Fruit fly (Drosophila melanogaster) whole organism, embryonic: Measurements from ENCODE around the gene CG17329.

Experiments used
- Blimp-1 ChIP-seq: fragments of 200-800 bp; sonication (Bioruptor generic); optimal IDR thresholded peaks from 3 replicates; lab custom pipeline; 2018; ENCODE audit warnings: missing biosample characterization, missing genetic modification characterization, mild to moderate bottlenecking, moderate library complexity, missing genetic modification reagents
- BtbVII ChIP-seq: fragments of 200-800 bp; sonication (Bioruptor generic); optimal IDR thresholded peaks from 3 replicates; lab custom pipeline; 2017; ENCODE audit warnings: missing biosample characterization, mild to moderate bottlenecking, missing genetic modification characterization
- CG14667 ChIP-seq: fragments of 200-800 bp; sonication (Bioruptor generic); IDR thresholded peaks from 2 replicates; pipeline ENCODE4 v1.3.6; 2022; ENCODE audit warnings: missing biosample characterization, missing genetic modification characterization
- CG14710 ChIP-seq: fragments of 200-800 bp; sonication (Bioruptor generic); optimal IDR thresholded peaks from 3 replicates; lab custom pipeline; 2019; ENCODE audit warnings: missing biosample characterization, mild to moderate bottlenecking, missing genetic modification characterization, moderate library complexity
- CG15514 ChIP-seq: fragments of 200-800 bp; sonication (Bioruptor generic); optimal IDR thresholded peaks from 3 replicates; lab custom pipeline; 2017; ENCODE audit warnings: missing biosample characterization, missing genetic modification characterization, mild to moderate bottlenecking, moderate library complexity, missing genetic modification reagents
- CG15601 ChIP-seq: fragments of 200-800 bp; sonication (Bioruptor generic); optimal IDR thresholded peaks from 3 replicates; lab custom pipeline; 2019; ENCODE audit warnings: missing biosample characterization, mild to moderate bottlenecking, missing genetic modification characterization, moderate library complexity
- CG18011 ChIP-seq: fragments of 200-800 bp; sonication (Bioruptor generic); optimal IDR thresholded peaks from 2 replicates; lab custom pipeline; 2017; ENCODE audit warnings: missing biosample characterization, missing genetic modification characterization, mild to moderate bottlenecking, moderate library complexity, missing genotype
- CG18262 ChIP-seq: fragments of 200-800 bp; optimal IDR thresholded peaks from 3 replicates; lab custom pipeline; 2019; ENCODE audit warnings: missing biosample characterization, mild to moderate bottlenecking, missing genetic modification characterization, moderate library complexity
- CG2120 ChIP-seq: fragments of 200-800 bp; sonication (Bioruptor generic); optimal IDR thresholded peaks from 3 replicates; lab custom pipeline; 2016; ENCODE audit warnings: missing biosample characterization, missing genetic modification characterization
- CG2202 ChIP-seq: fragments of 200-800 bp; sonication (Bioruptor generic); optimal IDR thresholded peaks from 2 replicates; lab custom pipeline; 2018; ENCODE audit warnings: missing biosample characterization, mild to moderate bottlenecking, missing genetic modification characterization
- CG33557 ChIP-seq: fragments of 200-800 bp; sonication (Bioruptor generic); optimal IDR thresholded peaks from 2 replicates; lab custom pipeline; 2019; ENCODE audit warnings: missing biosample characterization, mild to moderate bottlenecking, missing genetic modification characterization, moderate library complexity
- CG34224 ChIP-seq: fragments of 200-800 bp; sonication (Bioruptor generic); IDR thresholded peaks from 3 replicates; pipeline ENCODE4 v1.3.6; 2022; ENCODE audit warnings: missing biosample characterization, missing genetic modification characterization; ENCODE audit not compliant: partially characterized antibody
- CG3838 ChIP-seq: fragments of 200-800 bp; sonication (Bioruptor generic); optimal IDR thresholded peaks from 3 replicates; lab custom pipeline; 2016; ENCODE audit warnings: missing biosample characterization, missing genetic modification characterization
- CG5180 ChIP-seq: fragments of 200-800 bp; sonication (Bioruptor generic); optimal IDR thresholded peaks from 3 replicates; lab custom pipeline; 2017; ENCODE audit warnings: missing biosample characterization, missing genetic modification characterization, mild to moderate bottlenecking, moderate library complexity, missing genetic modification reagents
- CG7987 ChIP-seq: fragments of 200-800 bp; sonication (Bioruptor generic); optimal IDR thresholded peaks from 2 replicates; lab custom pipeline; 2018; ENCODE audit warnings: missing biosample characterization, mild to moderate bottlenecking, missing genetic modification characterization, moderate library complexity
- CG8924 ChIP-seq: fragments of 200-800 bp; optimal IDR thresholded peaks from 3 replicates; lab custom pipeline; 2019; ENCODE audit warnings: missing biosample characterization, mild to moderate bottlenecking, missing genetic modification characterization, moderate library complexity
- CG9609 ChIP-seq: fragments of 200-800 bp; sonication (Bioruptor generic); optimal IDR thresholded peaks from 3 replicates; lab custom pipeline; 2016; ENCODE audit warnings: missing biosample characterization, missing genetic modification characterization
- CG9932 ChIP-seq: fragments of 200-800 bp; sonication (Bioruptor generic); IDR thresholded peaks from 2 replicates; pipeline ENCODE4 v1.3.6; 2022; ENCODE audit warnings: missing biosample characterization, missing genetic modification characterization
- D19B ChIP-seq: fragments of 200-800 bp; sonication (Bioruptor generic); optimal IDR thresholded peaks from 2 replicates; lab custom pipeline; 2017; ENCODE audit warnings: missing biosample characterization, mild to moderate bottlenecking, missing genetic modification characterization
- Fer1 ChIP-seq: fragments of 200-800 bp; sonication (Bioruptor generic); optimal IDR thresholded peaks from 2 replicates; lab custom pipeline; 2017; ENCODE audit warnings: missing biosample characterization, mild to moderate bottlenecking, missing genetic modification characterization
- H15 ChIP-seq: fragments of 200-800 bp; sonication (Bioruptor generic); IDR thresholded peaks from 3 replicates; pipeline ENCODE4 v1.3.6; 2022; ENCODE audit warnings: missing biosample characterization, missing genetic modification characterization
- HLHmδ ChIP-seq: fragments of 200-800 bp; sonication (Bioruptor generic); optimal IDR thresholded peaks from 2 replicates; lab custom pipeline; 2018; ENCODE audit warnings: missing biosample characterization, mild to moderate bottlenecking, missing genetic modification characterization, moderate library complexity
- Hr51 ChIP-seq, 2 experiments: fragments of 200-800 bp; sonication (Bioruptor generic); optimal IDR thresholded peaks; 2 replicates in 1 of 2; 3 replicates in 1 of 2; lab custom pipeline; 2016 to 2018; ENCODE audit warnings: missing biosample characterization in 2 of 2, missing genetic modification characterization in 2 of 2, mild to moderate bottlenecking in 1 of 2, moderate library complexity in 1 of 2
- Hsf ChIP-seq: fragments of 200-800 bp; sonication (Bioruptor generic); optimal IDR thresholded peaks from 3 replicates; lab custom pipeline; 2016; ENCODE audit warnings: missing biosample characterization, missing genetic modification characterization
- Rfx ChIP-seq: fragments of 200-800 bp; sonication (Bioruptor generic); IDR thresholded peaks from 2 replicates; pipeline ENCODE4 v1.3.6; 2022; ENCODE audit warnings: missing biosample characterization, missing genetic modification characterization
- Trl ChIP-seq, 3 experiments: fragments of >200 bp in 2 of 3; fragments of 200-800 bp in 1 of 3; sonication (Bioruptor generic) in 1 of 3; optimal IDR thresholded peaks; 2 replicates in 1 of 3; 3 replicates in 2 of 3; lab custom pipeline; 2016 to 2017; ENCODE audit warnings: missing biosample characterization in 1 of 3, missing genetic modification characterization in 1 of 3
- Xbp1 ChIP-seq: fragments of 200-800 bp; sonication (Bioruptor generic); optimal IDR thresholded peaks from 3 replicates; lab custom pipeline; 2016; ENCODE audit warnings: missing biosample characterization, mild to moderate bottlenecking, missing genetic modification characterization
- bsh ChIP-seq, 2 experiments: fragments of 200-800 bp; sonication (Bioruptor generic); optimal IDR thresholded peaks; 2 replicates each; lab custom pipeline; 2017 to 2018; ENCODE audit warnings: mild to moderate bottlenecking in 2 of 2, missing biosample characterization in 2 of 2, missing genetic modification characterization in 2 of 2, moderate library complexity in 1 of 2
- chif ChIP-seq, 2 experiments: fragments of 200-800 bp; sonication (Bioruptor generic); optimal IDR thresholded peaks; 3 replicates each; lab custom pipeline; 2016; ENCODE audit warnings: missing biosample characterization in 2 of 2, missing genetic modification characterization in 2 of 2
- dmrt99B ChIP-seq: fragments of 200-800 bp; sonication (Bioruptor generic); optimal IDR thresholded peaks from 2 replicates; lab custom pipeline; 2018; ENCODE audit warnings: missing biosample characterization, mild to moderate bottlenecking, missing genetic modification characterization, moderate library complexity
- ems ChIP-seq: fragments of 200-800 bp; sonication (Bioruptor generic); optimal IDR thresholded peaks from 3 replicates; lab custom pipeline; 2016; ENCODE audit warnings: missing biosample characterization, missing genetic modification characterization
- eve ChIP-seq, 2 experiments: fragments of >200 bp; optimal IDR thresholded peaks; 2 replicates each; lab custom pipeline; 2017; ENCODE audit warnings: missing biosample characterization in 2 of 2, missing genetic modification characterization in 2 of 2
- eyg ChIP-seq: fragments of 200-800 bp; sonication (Bioruptor generic); optimal IDR thresholded peaks from 3 replicates; lab custom pipeline; 2016; ENCODE audit warnings: missing biosample characterization, missing genetic modification characterization
- grn ChIP-seq: fragments of 200-800 bp; sonication (Bioruptor generic); optimal IDR thresholded peaks from 3 replicates; lab custom pipeline; 2017; ENCODE audit warnings: missing biosample characterization, missing genetic modification characterization
- hb ChIP-seq: fragments of 200-800 bp; sonication (Bioruptor generic); IDR thresholded peaks from 3 replicates; pipeline ENCODE4 v1.3.6; 2022; ENCODE audit warnings: missing biosample characterization, missing genetic modification characterization; ENCODE audit not compliant: partially characterized antibody
- her ChIP-seq: fragments of 200-800 bp; sonication (Bioruptor generic); optimal IDR thresholded peaks from 2 replicates; lab custom pipeline; 2016; ENCODE audit warnings: missing biosample characterization, missing genetic modification characterization
- insv ChIP-seq, 2 experiments: fragments of 200-800 bp; sonication (Bioruptor generic); optimal IDR thresholded peaks; 3 replicates each; lab custom pipeline; 2016 to 2018; ENCODE audit warnings: missing biosample characterization in 2 of 2, missing genetic modification characterization in 2 of 2
- jigr1 ChIP-seq: fragments of 200-800 bp; sonication (Bioruptor generic); IDR thresholded peaks from 3 replicates; pipeline ENCODE4 v1.3.6; 2022; ENCODE audit warnings: missing biosample characterization, missing genetic modification characterization
- lbe ChIP-seq: fragments of 200-800 bp; sonication (Bioruptor generic); optimal IDR thresholded peaks from 2 replicates; lab custom pipeline; 2016; ENCODE audit warnings: missing biosample characterization, mild to moderate bottlenecking, missing genetic modification characterization
- mam ChIP-seq: fragments of 200-800 bp; sonication (Bioruptor generic); optimal IDR thresholded peaks from 3 replicates; lab custom pipeline; 2016; ENCODE audit warnings: missing biosample characterization, missing genetic modification characterization
- nau ChIP-seq: fragments of 200-800 bp; sonication (Bioruptor generic); optimal IDR thresholded peaks from 3 replicates; lab custom pipeline; 2017; ENCODE audit warnings: missing biosample characterization, mild to moderate bottlenecking, missing genetic modification characterization, missing genetic modification reagents
- odd ChIP-seq: fragments of 200-800 bp; sonication (Bioruptor generic); optimal IDR thresholded peaks from 2 replicates; lab custom pipeline; 2017; ENCODE audit warnings: missing biosample characterization, mild to moderate bottlenecking, missing genetic modification characterization
- scrt ChIP-seq: fragments of 200-800 bp; sonication (Bioruptor generic); optimal IDR thresholded peaks from 2 replicates; lab custom pipeline; 2018; ENCODE audit warnings: missing biosample characterization, mild to moderate bottlenecking, missing genetic modification characterization, moderate library complexity
- sens ChIP-seq: fragments of 200-800 bp; sonication (Bioruptor generic); peaks from one replicate; lab custom pipeline; 2016; ENCODE audit warnings: missing biosample characterization, missing genetic modification characterization
- ssp ChIP-seq: fragments of 200-800 bp; sonication (Bioruptor generic); IDR thresholded peaks from 2 replicates; pipeline ENCODE4 v1.3.6; 2022; ENCODE audit warnings: missing biosample characterization, missing genetic modification characterization
- ttk ChIP-seq: fragments of 200-800 bp; sonication (Bioruptor generic); IDR thresholded peaks from 2 replicates; pipeline ENCODE4 v2.1.2; 2022; ENCODE audit warnings: missing biosample characterization, missing genetic modification characterization

CG17329 gene

dm6 chr2L:16268107-16268539 lies 23.0 kb upstream of the CG17329 start (continued):
- TF ChIP-seq Trl (optimal IDR thresholded peaks at IDR 0.05; lab: Kevin White, UChicago): peak; percentile 85 to 95
- TF ChIP-seq Trl (GFP tag; optimal IDR thresholded peaks at IDR 0.05; lab: Kevin White, UChicago): no peak
- TF ChIP-seq CG9609: no peak
- TF ChIP-seq grn (GFP tag; lab: Kevin White, UChicago): peak; percentile 73
- no peak for TF ChIP-seq jigr1 (GFP tag; lab: Robert Waterston, UW)
- TF ChIP-seq CG34224: no peak
- no peak for TF ChIP-seq Xbp1 (GFP tag; lab: Kevin White, UChicago)
- no peak for TF ChIP-seq mam
- peak; percentile 65 for TF ChIP-seq CG5180 (GFP tag; lab: Kevin White, UChicago)
- no peak for TF ChIP-seq CG14710
- no peak for TF ChIP-seq HLHmδ (GFP tag; lab: Kevin White, UChicago)
- peak; percentile 54 for TF ChIP-seq CG3838
- TF ChIP-seq Hsf: no peak
- TF ChIP-seq D19B: no peak
- TF ChIP-seq her (GFP tag; lab: Kevin White, UChicago): no peak
- TF ChIP-seq dmrt99B: no peak
- TF ChIP-seq Blimp-1 (GFP tag; lab: Kevin White, UChicago): no peak
- TF ChIP-seq H15 (GFP tag; lab: Robert Waterston, UW): no peak
- peak; percentile 30 for TF ChIP-seq nau (GFP tag; lab: Kevin White, UChicago)

- TF ChIP-seq Rfx: no peak
- peak in 1 of 2 experiments; percentile 47 for TF ChIP-seq eve (GFP tag; optimal IDR thresholded peaks at IDR 0.05; lab: Kevin White, UChicago)
- peak; percentile 9 for TF ChIP-seq CG2120 (GFP tag; lab: Kevin White, UChicago)
- no peak for TF ChIP-seq ttk (GFP tag; lab: Robert Waterston, UW)
- no peak for TF ChIP-seq CG8924 (tag; lab: Kevin White, UChicago)
- TF ChIP-seq sens (GFP tag; lab: Kevin White, UChicago): peak; percentile 54
Measured at dm6 chr2L:16268869-16269231, 22.2 kb upstream of the CG17329 start.

dm6 chr2L:16269232-16270134 lies 21.6 kb upstream of the CG17329 start:
- TF ChIP-seq CG33557 (GFP tag; lab: Kevin White, UChicago): peak; percentile 56
- peak; percentile 85 for TF ChIP-seq lbe (GFP tag; lab: Kevin White, UChicago)
- TF ChIP-seq scrt (GFP tag; lab: Kevin White, UChicago): peak; percentile 94
- TF ChIP-seq Hr51 (GFP tag; optimal IDR thresholded peaks at IDR 0.05; lab: Kevin White, UChicago): peak in 1 of 2 experiments; percentile 67
- peak; percentile 99 to 100 for TF ChIP-seq insv (GFP tag; optimal IDR thresholded peaks at IDR 0.05; lab: Kevin White, UChicago)
- TF ChIP-seq CG2202 (tag; lab: Kevin White, UChicago): peak; percentile 52
- peak; percentile 77 for TF ChIP-seq CG15601 (tag; lab: Kevin White, UChicago)
- no peak for TF ChIP-seq hb (GFP tag; lab: Robert Waterston, UW)
- peak; percentile 37 for TF ChIP-seq CG18262 (tag; lab: Kevin White, UChicago)
- peak; percentile 57 to 60 for TF ChIP-seq bsh (GFP tag; optimal IDR thresholded peaks at IDR 0.05; lab: Kevin White, UChicago)
- TF ChIP-seq CG18011 (GFP tag; lab: Kevin White, UChicago): peak; percentile 49
- no peak for TF ChIP-seq ems (GFP tag; lab: Kevin White, UChicago)
- peak; percentile 95 for TF ChIP-seq CG7987 (GFP tag; lab: Kevin White, UChicago)
- no peak for TF ChIP-seq CG9932 (GFP tag; lab: Robert Waterston, UW)
- peak; percentile 97 for TF ChIP-seq Fer1
- peak; percentile 25 for TF ChIP-seq CG14710
- TF ChIP-seq odd (GFP tag; lab: Kevin White, UChicago): peak; percentile 93
- TF ChIP-seq CG15514 (GFP tag; lab: Kevin White, UChicago): peak; percentile 91
- no peak for TF ChIP-seq ssp
- peak; percentile 41 for TF ChIP-seq eyg (GFP tag; lab: Kevin White, UChicago)
- no peak for TF ChIP-seq CG14667 (GFP tag; lab: Robert Waterston, UW)
- TF ChIP-seq chif (GFP tag; optimal IDR thresholded peaks at IDR 0.05; lab: Kevin White, UChicago): no peak
- TF ChIP-seq BtbVII (GFP tag; lab: Kevin White, UChicago): peak; percentile 96
